Worm (Caenorhabditis elegans): ENCODE measurements around the gene F11D11.22.

- TF ChIP-seq flt-1 (GFP tag; IDR thresholded peaks at IDR 0.05), result no peak
- TF ChIP-seq cog-1 (tag; optimal IDR thresholded peaks at IDR 0.05), result no peak
- no peak for TF ChIP-seq ztf-23 (GFP tag; IDR thresholded peaks at IDR 0.05)
- no peak for TF ChIP-seq ztf-29 (GFP tag; IDR thresholded peaks at IDR 0.05)
Observed at ce11 chrV:18719956-18720489, 42.1 kb upstream of the F11D11.22 start, which contains the start of gene Y17D7C.2.
